Worm (Caenorhabditis elegans) whole organism, midembryonic: Measurements from ENCODE around the gene srw-41.
A peak's percentile ranks its signal among the peaks of the same experiment; 100 is the strongest.

ENCODE experiments used
- T22C8.4 ChIP-seq: fragments of 200-800 bp; sonication (Bioruptor generic); IDR thresholded peaks from 2 replicates; pipeline ENCODE4 v1.3.6; 2022; ENCODE audit warnings: missing genetic modification characterization, missing compliant biosample characterization
- cog-1 ChIP-seq: sonication (generic microtip); optimal IDR thresholded peaks from 2 replicates; lab custom pipeline; 2016; ENCODE audit warnings: missing genetic modification characterization, missing compliant biosample characterization
- flt-1 ChIP-seq: fragments of 200-800 bp; sonication (Bioruptor generic); IDR thresholded peaks from 2 replicates; pipeline ENCODE4 v1.3.6; 2022; ENCODE audit warnings: missing genetic modification characterization, missing compliant biosample characterization
- klf-2 ChIP-seq: fragments of 200-800 bp; sonication (Bioruptor generic); conservative IDR thresholded peaks from 2 replicates; pipeline ENCODE4 v1.3.6; 2022; ENCODE audit warnings: missing genetic modification reagents, missing genetic modification characterization, missing compliant biosample characterization
- med-1 ChIP-seq: sonication (generic microtip); optimal IDR thresholded peaks from 2 replicates; lab custom pipeline; 2017; ENCODE audit warnings: missing genetic modification characterization, mild to moderate bottlenecking, missing compliant biosample characterization, antibody characterized with exemption, missing genetic modification reagents; ENCODE audit not compliant: insufficient read depth
- ref-1 ChIP-seq: fragments of 200-800 bp; sonication (Bioruptor generic); conservative IDR thresholded peaks from 2 replicates; pipeline ENCODE4 v1.3.6; 2022; ENCODE audit warnings: missing genetic modification reagents, missing genetic modification characterization, missing compliant biosample characterization
- tab-1 ChIP-seq: fragments of 200-800 bp; sonication (Bioruptor generic); IDR thresholded peaks from 2 replicates; pipeline ENCODE4 v1.3.6; 2022; ENCODE audit warnings: missing genetic modification characterization, missing compliant biosample characterization
- ztf-23 ChIP-seq: fragments of 200-800 bp; sonication (Bioruptor generic); IDR thresholded peaks from 2 replicates; pipeline ENCODE4 v1.3.6; 2022; ENCODE audit warnings: missing genetic modification reagents, missing genetic modification characterization, missing compliant biosample characterization
- ztf-29 ChIP-seq: fragments of 200-800 bp; sonication (Bioruptor generic); IDR thresholded peaks from 2 replicates; pipeline ENCODE4 v1.3.6; 2022; ENCODE audit warnings: missing genetic modification reagents, missing genetic modification characterization, missing compliant biosample characterization

The srw-41 gene

ce11 chrV:16693732-16694131, 3.5 kb upstream of the srw-41 start, which contains the start of gene srw-42:
Gene srw-42 (minus strand): TSS chrV:16693832.
- TF ChIP-seq ztf-29 (GFP tag; lab: Robert Waterston, UW) (no peak), tab-1 (GFP tag; lab: Robert Waterston, UW) (no peak), ztf-23 (no peak), med-1 (no peak), ref-1 (no peak), flt-1 (no peak), cog-1 (tag; lab: Kevin White, UChicago) (no peak), T22C8.4 (GFP tag; lab: Robert Waterston, UW) (no peak), klf-2 (GFP tag; lab: Robert Waterston, UW) (no peak)

DNA sequence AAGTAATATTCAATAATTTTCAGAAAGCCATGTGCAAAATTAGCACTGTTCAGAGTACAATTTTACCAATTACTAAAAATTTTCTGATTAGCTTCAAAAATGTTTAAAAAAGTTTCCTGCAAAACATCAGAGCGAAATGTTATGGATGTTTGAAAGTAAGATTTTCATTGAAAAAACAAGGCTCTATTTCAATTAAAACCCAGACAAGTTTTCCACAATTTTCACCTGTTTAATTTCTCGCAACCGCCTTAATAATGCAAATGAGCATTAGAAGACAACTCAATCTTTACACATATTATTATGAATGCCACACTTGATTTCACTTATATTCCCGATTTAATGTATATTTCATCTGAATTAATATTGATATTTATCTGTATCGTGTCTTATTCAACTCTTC, 2.7 kb upstream of the srw-41 start, which contains the start of gene srz-101:
TSS of gene srz-101 (plus strand) at position 301 of the 400 bp plus-strand sequence.
- TF ChIP-seq ref-1 (no peak), med-1 (no peak), flt-1 (no peak), klf-2 (GFP tag; lab: Robert Waterston, UW) (no peak)

DNA sequence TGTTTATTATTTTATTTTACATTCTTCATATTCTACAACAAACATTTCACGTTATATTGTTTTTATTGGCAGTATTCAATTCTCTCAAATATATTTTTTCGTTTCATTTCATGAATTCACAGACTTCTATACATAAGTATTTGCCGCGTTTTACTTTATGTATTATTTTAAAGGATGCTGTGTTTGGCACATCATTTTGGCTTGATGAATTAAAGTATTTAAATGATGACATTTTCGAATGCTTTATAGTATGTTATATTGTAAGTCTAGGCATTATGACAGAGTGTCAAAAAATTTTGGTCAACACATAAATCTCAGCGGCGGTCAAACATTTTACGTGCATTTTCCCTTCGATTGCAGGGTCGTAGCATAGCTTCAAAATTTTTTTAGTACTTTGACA, 1.8 kb upstream of the srw-41 start:
- no peak for TF ChIP-seq cog-1 (tag; lab: Kevin White, UChicago)
- no peak for TF ChIP-seq ztf-29 (GFP tag; lab: Robert Waterston, UW)

DNA sequence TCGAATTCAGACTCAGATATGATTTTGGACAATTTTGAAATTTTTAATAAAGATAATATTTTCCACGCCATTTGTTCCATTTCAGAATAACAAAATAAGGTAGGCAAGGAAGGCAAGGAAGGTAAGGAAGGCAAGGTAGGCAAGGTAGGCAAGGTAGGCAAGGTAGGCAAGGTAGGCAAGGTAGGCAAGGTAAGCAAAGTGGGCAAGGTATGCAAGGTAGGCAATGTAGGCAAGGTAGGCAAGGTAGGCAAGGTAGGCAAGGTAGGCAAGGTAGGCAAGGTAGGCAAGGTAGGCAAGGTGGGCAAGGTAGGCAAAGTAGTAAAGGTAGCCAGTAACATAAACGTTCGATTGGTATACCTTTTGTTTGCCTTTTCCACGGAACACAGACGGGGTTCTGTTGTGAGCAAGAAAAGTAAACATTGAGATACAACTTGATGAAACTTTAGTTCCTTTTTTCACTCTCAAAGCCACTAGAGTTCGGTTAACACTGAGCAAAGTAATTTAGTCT, 2.5 kb downstream of the srw-41 start, which contains the start of gene Y70C5C.1:
TSS of gene Y70C5C.1 (plus strand) at position 458 of the 508 bp plus-strand sequence.
- TF ChIP-seq T22C8.4 (GFP tag; lab: Robert Waterston, UW) (no peak), ref-1 (no peak), med-1 (no peak), ztf-23 (peak; percentile 67), tab-1 (GFP tag; lab: Robert Waterston, UW) (no peak), ztf-29 (GFP tag; lab: Robert Waterston, UW) (no peak), flt-1 (peak; percentile 73; the same call in 1 of the 2 replicates), klf-2 (GFP tag; lab: Robert Waterston, UW) (no peak), cog-1 (tag; lab: Kevin White, UChicago) (no peak)

- TF ChIP-seq ztf-23 = no peak
- no peak for TF ChIP-seq med-1
- no peak for TF ChIP-seq klf-2 (GFP tag; lab: Robert Waterston, UW)
- no peak for TF ChIP-seq ref-1
- no peak for TF ChIP-seq ztf-29 (GFP tag; lab: Robert Waterston, UW)
- TF ChIP-seq flt-1 = no peak
- no peak for TF ChIP-seq T22C8.4 (GFP tag; lab: Robert Waterston, UW)
- TF ChIP-seq tab-1 (GFP tag; lab: Robert Waterston, UW) = no peak
- TF ChIP-seq cog-1 (tag; lab: Kevin White, UChicago) = no peak
These were observed 9.3 kb downstream of the srw-41 start, which contains the start of gene clec-9 for ce11 chrV:16706549-16706948. Gene clec-9 (minus strand): TSS chrV:16706649.

DNA sequence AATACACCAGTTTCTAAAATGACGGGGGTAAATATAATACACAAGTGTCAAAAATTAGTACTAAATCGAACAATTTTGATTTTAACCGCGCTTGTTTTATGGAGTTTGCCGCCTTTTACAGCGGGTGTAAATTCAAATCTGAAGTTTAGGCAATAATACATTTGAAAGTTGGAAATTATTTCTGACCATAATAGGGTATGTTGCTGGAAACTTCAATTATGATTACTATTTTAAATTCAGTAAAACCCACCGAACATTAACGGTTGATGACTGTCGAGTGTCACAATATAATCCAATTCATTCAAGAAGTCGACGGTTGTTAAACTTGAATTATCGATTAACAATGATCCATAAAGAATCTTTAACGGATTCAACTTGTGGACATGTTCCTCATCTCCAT, 16.5 kb downstream of the srw-41 start:
- TF ChIP-seq ref-1 = no peak
- no peak for TF ChIP-seq klf-2 (GFP tag; lab: Robert Waterston, UW)
- no peak for TF ChIP-seq tab-1 (GFP tag; lab: Robert Waterston, UW)
- TF ChIP-seq T22C8.4 (GFP tag; lab: Robert Waterston, UW) = no peak
- TF ChIP-seq ztf-29 (GFP tag; lab: Robert Waterston, UW) = no peak
- no peak for TF ChIP-seq cog-1 (tag; lab: Kevin White, UChicago)
- no peak for TF ChIP-seq med-1
- no peak for TF ChIP-seq flt-1
- TF ChIP-seq ztf-23 = no peak

ce11 chrV:16716574-16716973, 19.3 kb downstream of the srw-41 start, which contains the start of gene srh-137:
Gene srh-137 (minus strand): TSS chrV:16716674.
- TF ChIP-seq T22C8.4 (GFP tag; lab: Robert Waterston, UW) = no peak
- TF ChIP-seq cog-1 (tag; lab: Kevin White, UChicago) = no peak
- TF ChIP-seq ref-1 = no peak
- no peak for TF ChIP-seq med-1
- no peak for TF ChIP-seq tab-1 (GFP tag; lab: Robert Waterston, UW)
- TF ChIP-seq flt-1 = no peak
- TF ChIP-seq klf-2 (GFP tag; lab: Robert Waterston, UW) = no peak
- no peak for TF ChIP-seq ztf-29 (GFP tag; lab: Robert Waterston, UW)
- no peak for TF ChIP-seq ztf-23

- no peak for TF ChIP-seq ref-1
- TF ChIP-seq T22C8.4 (GFP tag; lab: Robert Waterston, UW) = no peak
- TF ChIP-seq cog-1 (tag; lab: Kevin White, UChicago) = no peak
- TF ChIP-seq flt-1 = no peak
- TF ChIP-seq ztf-29 (GFP tag; lab: Robert Waterston, UW) = no peak
- no peak for TF ChIP-seq tab-1 (GFP tag; lab: Robert Waterston, UW)
- TF ChIP-seq med-1 = no peak
- no peak for TF ChIP-seq klf-2 (GFP tag; lab: Robert Waterston, UW)
- TF ChIP-seq ztf-23 = no peak
These were observed 26.5 kb downstream of the srw-41 start, which contains the start of gene nhr-112 for ce11 chrV:16723744-16724143. Gene nhr-112 (minus strand): TSS chrV:16723844.

- TF ChIP-seq T22C8.4 (GFP tag; lab: Robert Waterston, UW) (no peak), ref-1 (no peak), tab-1 (GFP tag; lab: Robert Waterston, UW) (no peak), ztf-23 (no peak), ztf-29 (GFP tag; lab: Robert Waterston, UW) (no peak), flt-1 (no peak), cog-1 (tag; lab: Kevin White, UChicago) (no peak), med-1 (no peak)
These were observed 27.3 kb downstream of the srw-41 start for ce11 chrV:16724574-16724973.

DNA sequence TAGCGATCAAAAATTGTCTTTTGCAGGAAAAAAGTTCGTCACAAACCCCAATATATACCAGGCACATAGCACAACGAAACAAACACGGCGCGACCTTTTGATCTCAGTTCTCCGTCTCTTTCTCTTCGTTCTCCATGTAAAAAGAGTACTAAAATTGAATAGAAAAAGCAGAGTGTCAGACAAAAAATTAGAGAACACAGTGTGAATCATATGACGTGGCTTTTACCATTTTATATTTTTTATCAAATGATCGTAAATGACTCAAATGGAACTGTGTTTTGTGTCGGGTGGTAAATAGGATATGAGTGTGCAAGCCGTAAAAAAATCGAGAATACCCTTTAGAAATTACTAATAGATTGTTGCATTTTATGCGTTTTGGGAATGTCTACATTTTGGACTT, 28.7 kb downstream of the srw-41 start:
- no peak for TF ChIP-seq T22C8.4 (GFP tag; lab: Robert Waterston, UW)
- TF ChIP-seq flt-1 = no peak
- TF ChIP-seq cog-1 (tag; lab: Kevin White, UChicago) = no peak
- no peak for TF ChIP-seq ztf-23
- no peak for TF ChIP-seq tab-1 (GFP tag; lab: Robert Waterston, UW)
- TF ChIP-seq ref-1 = no peak
- TF ChIP-seq ztf-29 (GFP tag; lab: Robert Waterston, UW) = no peak
- no peak for TF ChIP-seq med-1
- no peak for TF ChIP-seq klf-2 (GFP tag; lab: Robert Waterston, UW)
